Worm (Caenorhabditis elegans) whole organism, L4/young adult: ENCODE results near the gene nucl-1.

Source experiments
- W03F9.2 ChIP-seq: fragments of 150-350 bp; optimal IDR thresholded peaks from 2 replicates; lab custom pipeline; 2014; ENCODE audit warnings: missing biosample characterization, missing genetic modification characterization
- dao-5 ChIP-seq: sonication (generic microtip); optimal IDR thresholded peaks from 2 replicates; lab custom pipeline; 2016; ENCODE audit warnings: missing genotype, missing genetic modification characterization, moderate library complexity, missing compliant biosample characterization
- him-1 ChIP-seq: sonication (generic microtip); optimal IDR thresholded peaks from 2 replicates; lab custom pipeline; 2016; ENCODE audit warnings: missing genotype, missing genetic modification reagents, missing genetic modification characterization, missing compliant biosample characterization

DNA sequence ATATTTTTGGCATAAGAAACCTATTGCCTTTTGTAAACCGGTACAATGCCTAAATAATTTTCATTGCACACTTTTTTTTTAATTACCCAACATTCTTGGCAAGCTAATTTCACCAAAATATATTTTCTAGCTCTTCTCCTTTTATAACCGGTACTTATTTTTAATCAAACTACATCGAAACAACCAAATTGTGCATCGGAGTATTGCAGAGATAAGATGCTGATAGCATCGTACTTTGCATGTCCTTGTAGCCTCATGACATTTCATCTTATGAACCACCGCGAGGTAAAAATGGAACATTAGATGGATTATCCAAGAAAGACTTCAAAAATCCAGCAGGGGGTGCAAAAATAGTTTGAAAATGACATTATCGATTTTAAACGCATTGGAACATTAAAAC is 34.1 kb downstream of the nucl-1 start:
- TF ChIP-seq dao-5 (tag; lab: Kevin White, UChicago) (no peak), him-1 (tag; lab: Kevin White, UChicago) (no peak), W03F9.2 (tag; lab: Kevin White, UChicago) (no peak)
